Worm (Caenorhabditis elegans) whole organism, late embryonic: ENCODE results near the gene sdz-28.
"Not testable (repeated sequence)": the region's sequence is repeated elsewhere in the genome, so short reads cannot be mapped to it uniquely, and the experiment has no call there.

ENCODE experiments used
- K02D7.2 ChIP-seq: sonication (generic microtip); optimal IDR thresholded peaks from 2 replicates; lab custom pipeline; 2017; ENCODE audit warnings: mild to moderate bottlenecking, missing genetic modification characterization, missing compliant biosample characterization
- K09A11.1 ChIP-seq: sonication (generic microtip); optimal IDR thresholded peaks from 2 replicates; lab custom pipeline; 2017; ENCODE audit warnings: antibody characterized with exemption, mild to moderate bottlenecking, missing genetic modification characterization, missing compliant biosample characterization; ENCODE audit not compliant: insufficient read depth
- T23F11.4 ChIP-seq: fragments of 200-800 bp; sonication (Bioruptor generic); optimal IDR thresholded peaks from 2 replicates; lab custom pipeline; 2018; ENCODE audit warnings: mild to moderate bottlenecking, missing genetic modification characterization, missing compliant biosample characterization
- Y22D7AL.16 ChIP-seq: sonication (generic microtip); optimal IDR thresholded peaks from 2 replicates; lab custom pipeline; 2016; ENCODE audit warnings: missing genetic modification characterization, missing compliant biosample characterization
- ama-1 ChIP-seq: fragments of 150-350 bp; optimal IDR thresholded peaks from 2 replicates; lab custom pipeline; 2014
- ceh-14 ChIP-seq: sonication (generic microtip); optimal IDR thresholded peaks from 2 replicates; lab custom pipeline; 2016; ENCODE audit warnings: missing genotype, missing genetic modification characterization, missing compliant biosample characterization
- ceh-18 ChIP-seq: sonication (generic microtip); optimal IDR thresholded peaks from 2 replicates; lab custom pipeline; 2016; ENCODE audit warnings: missing genetic modification characterization, missing compliant biosample characterization
- ceh-24 ChIP-seq: sonication (generic microtip); optimal IDR thresholded peaks from 2 replicates; lab custom pipeline; 2016; ENCODE audit warnings: mild to moderate bottlenecking, missing genetic modification characterization, missing compliant biosample characterization
- ceh-30 ChIP-seq: fragments of 150-350 bp; optimal IDR thresholded peaks from 2 replicates; lab custom pipeline; 2014; ENCODE audit warnings: missing biosample characterization, missing genetic modification characterization
- ceh-48 ChIP-seq: sonication (generic microtip); optimal IDR thresholded peaks from 2 replicates; lab custom pipeline; 2016; ENCODE audit warnings: missing genetic modification characterization, inconsistent platforms, missing compliant biosample characterization
- che-1 ChIP-seq: sonication (generic microtip); optimal IDR thresholded peaks from 2 replicates; lab custom pipeline; 2016; ENCODE audit warnings: mild to moderate bottlenecking, missing genetic modification characterization, missing compliant biosample characterization
- dmd-4 ChIP-seq: sonication (generic microtip); optimal IDR thresholded peaks from 2 replicates; lab custom pipeline; 2016; ENCODE audit warnings: borderline replicate concordance, missing genetic modification characterization, missing compliant biosample characterization
- elt-2 ChIP-seq: sonication (generic microtip); optimal IDR thresholded peaks from 2 replicates; lab custom pipeline; 2016; ENCODE audit warnings: missing genetic modification reagents, missing genetic modification characterization, missing compliant biosample characterization
- ets-4 ChIP-seq: sonication (generic microtip); optimal IDR thresholded peaks from 2 replicates; lab custom pipeline; 2016; ENCODE audit warnings: missing genetic modification characterization, missing compliant biosample characterization
- fkh-10 ChIP-seq: fragments of 150-350 bp; optimal IDR thresholded peaks from 2 replicates; lab custom pipeline; 2014; ENCODE audit warnings: missing biosample characterization, missing genetic modification reagents, missing genetic modification characterization
- hlh-13 ChIP-seq: fragments of 200-800 bp; sonication (Bioruptor generic); optimal IDR thresholded peaks from 2 replicates; lab custom pipeline; 2018; ENCODE audit warnings: mild to moderate bottlenecking, missing genetic modification characterization, missing compliant biosample characterization
- hlh-15 ChIP-seq: sonication (generic microtip); optimal IDR thresholded peaks from 2 replicates; lab custom pipeline; 2016; ENCODE audit warnings: missing genetic modification characterization, missing compliant biosample characterization
- hlh-30 ChIP-seq: sonication (generic microtip); optimal IDR thresholded peaks from 2 replicates; lab custom pipeline; 2017; ENCODE audit warnings: antibody characterized with exemption, missing genetic modification characterization, missing compliant biosample characterization; ENCODE audit not compliant: insufficient read depth
- hlh-8 ChIP-seq: sonication (generic microtip); optimal IDR thresholded peaks from 2 replicates; lab custom pipeline; 2016; ENCODE audit warnings: missing genotype, missing genetic modification characterization, missing compliant biosample characterization
- lim-6 ChIP-seq: sonication (generic microtip); optimal IDR thresholded peaks from 2 replicates; lab custom pipeline; 2016; ENCODE audit warnings: missing genetic modification characterization, missing compliant biosample characterization
- lin-11 ChIP-seq: fragments of 200-800 bp; sonication (Bioruptor generic); optimal IDR thresholded peaks from 2 replicates; lab custom pipeline; 2018; ENCODE audit warnings: mild to moderate bottlenecking, missing genetic modification characterization, missing compliant biosample characterization
- nfya-1 ChIP-seq: sonication (generic microtip); optimal IDR thresholded peaks from 2 replicates; lab custom pipeline; 2017; ENCODE audit warnings: missing genetic modification characterization, mild to moderate bottlenecking, missing compliant biosample characterization, antibody characterized with exemption, moderate library complexity
- npax-4 ChIP-seq: sonication (generic microtip); optimal IDR thresholded peaks from 2 replicates; lab custom pipeline; 2016; ENCODE audit warnings: missing genetic modification characterization, missing compliant biosample characterization
- odd-2 ChIP-seq: sonication (generic microtip); optimal IDR thresholded peaks from 2 replicates; lab custom pipeline; 2017; ENCODE audit warnings: antibody characterized with exemption, mild to moderate bottlenecking, missing genetic modification characterization, missing compliant biosample characterization
- pag-3 ChIP-seq: sonication (generic microtip); optimal IDR thresholded peaks from 2 replicates; lab custom pipeline; 2016; ENCODE audit warnings: missing compliant biosample characterization, missing genetic modification characterization, borderline replicate concordance
- pax-1 ChIP-seq: fragments of 150-350 bp; optimal IDR thresholded peaks from 2 replicates; lab custom pipeline; 2014; ENCODE audit warnings: missing biosample characterization, missing genetic modification characterization
- pqm-1 ChIP-seq: sonication (generic microtip); optimal IDR thresholded peaks from 2 replicates; lab custom pipeline; 2016; ENCODE audit warnings: missing genetic modification characterization, missing compliant biosample characterization
- ref-2 ChIP-seq: sonication (generic microtip); optimal IDR thresholded peaks from 2 replicates; lab custom pipeline; 2016; ENCODE audit warnings: missing genetic modification characterization, missing compliant biosample characterization
- sox-2 ChIP-seq: fragments of 200-800 bp; sonication (Bioruptor generic); IDR thresholded peaks from 2 replicates; pipeline ENCODE4 v1.3.6; 2022; ENCODE audit warnings: missing genetic modification reagents, missing genetic modification characterization, missing compliant biosample characterization
- syd-9 ChIP-seq: sonication (generic microtip); optimal IDR thresholded peaks from 2 replicates; lab custom pipeline; 2016; ENCODE audit warnings: mild to moderate bottlenecking, missing genetic modification characterization, moderate library complexity, missing compliant biosample characterization
- tbx-2 ChIP-seq: sonication (generic microtip); optimal IDR thresholded peaks from 2 replicates; lab custom pipeline; 2016; ENCODE audit warnings: missing genetic modification characterization, missing compliant biosample characterization
- unc-3 ChIP-seq, 2 experiments: fragments of 200-800 bp in 1 of 2; sonication (Bioruptor generic) in 1 of 2; sonication (generic microtip) in 1 of 2; conservative IDR thresholded peaks in 1 of 2; optimal IDR thresholded peaks in 1 of 2; 2 replicates each; pipeline versions ENCODE4 v1.3.6 to Lab custom; 2016 to 2022; ENCODE audit warnings: missing compliant biosample characterization in 2 of 2, missing genetic modification characterization in 2 of 2, missing genetic modification reagents in 1 of 2
- unc-86 ChIP-seq: sonication (generic microtip); optimal IDR thresholded peaks from 2 replicates; lab custom pipeline; 2016; ENCODE audit warnings: missing genetic modification characterization, missing compliant biosample characterization
- zip-5 ChIP-seq: sonication (generic microtip); optimal IDR thresholded peaks from 2 replicates; lab custom pipeline; 2016; ENCODE audit warnings: missing genetic modification characterization, missing compliant biosample characterization
- ztf-16 ChIP-seq: sonication (generic microtip); optimal IDR thresholded peaks from 2 replicates; lab custom pipeline; 2017; ENCODE audit warnings: missing genetic modification characterization, missing compliant biosample characterization

sdz-28 gene

ce11 chrII:2150485-2150985 is 19.7 kb downstream of the sdz-28 start, which contains the start of the genes C40A11.7 and C40A11.8:
C40A11.7 (minus strand) TSS chrII:2150585.
C40A11.8 (minus strand) TSS chrII:2150935.
- no peak for TF ChIP-seq che-1 (tag; lab: Kevin White, UChicago)
- no peak for TF ChIP-seq ama-1 (lab: Kevin White, UChicago)
- no peak for TF ChIP-seq ets-4 (tag; lab: Kevin White, UChicago)
- no peak for TF ChIP-seq dmd-4 (tag; lab: Kevin White, UChicago)
- no peak for TF ChIP-seq odd-2 (tag; lab: Kevin White, UChicago)
- no peak for TF ChIP-seq nfya-1 (tag; lab: Kevin White, UChicago)
- no peak for TF ChIP-seq lin-11 (tag; lab: Kevin White, UChicago)
- TF ChIP-seq ztf-16 (tag; lab: Kevin White, UChicago), result no peak
- TF ChIP-seq sox-2 (GFP tag; lab: Robert Waterston, UW), result no peak
- TF ChIP-seq ceh-24 (tag; lab: Kevin White, UChicago), result no peak
- no peak for TF ChIP-seq pqm-1 (tag; lab: Kevin White, UChicago)
- TF ChIP-seq T23F11.4 (GFP tag; lab: Kevin White, UChicago), result no peak
- no peak for TF ChIP-seq ceh-48 (tag; lab: Kevin White, UChicago)
- no peak for TF ChIP-seq hlh-13 (GFP tag; lab: Kevin White, UChicago)
- TF ChIP-seq K02D7.2, result no peak
- TF ChIP-seq hlh-15 (tag; lab: Kevin White, UChicago), result no peak

ce11 chrII:2152455-2152854 is 21.6 kb downstream of the sdz-28 start:
- TF ChIP-seq K02D7.2 (no peak), npax-4 (tag; lab: Kevin White, UChicago) (no peak), pax-1 (tag; lab: Kevin White, UChicago) (no peak), hlh-8 (no peak), lim-6 (tag; lab: Kevin White, UChicago) (no peak), ceh-30 (tag; lab: Kevin White, UChicago) (no peak), syd-9 (tag; lab: Kevin White, UChicago) (no peak), hlh-15 (tag; lab: Kevin White, UChicago) (no peak), sox-2 (GFP tag; lab: Robert Waterston, UW) (no peak), zip-5 (no peak), hlh-30 (tag; lab: Kevin White, UChicago) (no peak), Y22D7AL.16 (no peak), tbx-2 (no peak)

- not testable (repeated sequence) for TF ChIP-seq ref-2, unc-86, hlh-30 (tag; lab: Kevin White, UChicago)
Measured at ce11 chrII:2153708-2154107, 22.8 kb downstream of the sdz-28 start, which contains the start of gene math-18. math-18 (plus strand) TSS chrII:2154008.

- not testable (repeated sequence) for TF ChIP-seq T23F11.4 (GFP tag; lab: Kevin White, UChicago); unc-3 (GFP tag; conservative IDR thresholded peaks at IDR 0.05; lab: Robert Waterston, UW); unc-3 (tag; optimal IDR thresholded peaks at IDR 0.05; lab: Kevin White, UChicago); K02D7.2
Measured at ce11 chrII:2163370-2163882, 32.6 kb downstream of the sdz-28 start, which contains the start of gene C33C12.11. C33C12.11 (minus strand) TSS chrII:2163832.

ce11 chrII:2166376-2166775 is 35.5 kb downstream of the sdz-28 start, which contains the start of gene C33C12.4:
C33C12.4 (minus strand) TSS chrII:2166476.
- TF ChIP-seq ceh-18, result no peak
- no peak for TF ChIP-seq hlh-15 (tag; lab: Kevin White, UChicago)
- no peak for TF ChIP-seq Y22D7AL.16
- TF ChIP-seq lim-6 (tag; lab: Kevin White, UChicago), result no peak
- no peak for TF ChIP-seq K09A11.1
- no peak for TF ChIP-seq ref-2 (tag; lab: Kevin White, UChicago)
- TF ChIP-seq zip-5, result no peak
- TF ChIP-seq pag-3, result no peak
- no peak for TF ChIP-seq fkh-10 (GFP tag; lab: Kevin White, UChicago)
- TF ChIP-seq elt-2 (tag; lab: Kevin White, UChicago), result no peak
- no peak for TF ChIP-seq lin-11 (tag; lab: Kevin White, UChicago)
- no peak for TF ChIP-seq ceh-14 (tag; lab: Kevin White, UChicago)
